Worm (Caenorhabditis elegans): ENCODE data around the gene M03E7.3.

DNA sequence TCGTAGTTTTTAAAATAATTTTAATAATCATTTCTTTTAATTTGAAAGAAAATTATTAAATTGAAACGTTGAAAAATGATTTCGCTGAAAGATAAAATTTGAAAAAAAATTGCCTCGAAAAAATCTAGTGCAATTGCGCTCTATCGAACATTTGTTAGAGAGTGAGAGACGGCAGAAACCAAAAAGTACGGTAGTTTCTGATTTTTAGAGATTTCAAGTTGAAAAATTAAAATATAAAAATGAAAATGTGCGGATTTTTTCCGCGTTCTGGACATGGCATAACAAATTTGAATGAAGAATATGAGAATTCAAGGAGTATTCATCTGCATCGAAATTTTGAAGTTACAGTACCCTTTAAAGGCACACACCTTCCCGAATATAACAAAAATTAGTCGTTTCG lies 4.5 kb downstream of the M03E7.3 start:
- TF ChIP-seq skn-1 (tag; optimal IDR thresholded peaks at IDR 0.05): no peak
- no peak for TF ChIP-seq nhr-77 (tag; optimal IDR thresholded peaks at IDR 0.05)

Measured in whole organism, L2 larva.